Fruit fly (Drosophila melanogaster) S2 (cell line): ENCODE results near the gene CG5800.

Source experiments
- CG8478 ChIP-seq: fragments of >200 bp; optimal IDR thresholded peaks from 2 replicates; lab custom pipeline; 2018
- CTCF ChIP-seq, 2 experiments: fragments of >200 bp; optimal IDR thresholded peaks; 2 replicates each; lab custom pipeline; 2018

DNA sequence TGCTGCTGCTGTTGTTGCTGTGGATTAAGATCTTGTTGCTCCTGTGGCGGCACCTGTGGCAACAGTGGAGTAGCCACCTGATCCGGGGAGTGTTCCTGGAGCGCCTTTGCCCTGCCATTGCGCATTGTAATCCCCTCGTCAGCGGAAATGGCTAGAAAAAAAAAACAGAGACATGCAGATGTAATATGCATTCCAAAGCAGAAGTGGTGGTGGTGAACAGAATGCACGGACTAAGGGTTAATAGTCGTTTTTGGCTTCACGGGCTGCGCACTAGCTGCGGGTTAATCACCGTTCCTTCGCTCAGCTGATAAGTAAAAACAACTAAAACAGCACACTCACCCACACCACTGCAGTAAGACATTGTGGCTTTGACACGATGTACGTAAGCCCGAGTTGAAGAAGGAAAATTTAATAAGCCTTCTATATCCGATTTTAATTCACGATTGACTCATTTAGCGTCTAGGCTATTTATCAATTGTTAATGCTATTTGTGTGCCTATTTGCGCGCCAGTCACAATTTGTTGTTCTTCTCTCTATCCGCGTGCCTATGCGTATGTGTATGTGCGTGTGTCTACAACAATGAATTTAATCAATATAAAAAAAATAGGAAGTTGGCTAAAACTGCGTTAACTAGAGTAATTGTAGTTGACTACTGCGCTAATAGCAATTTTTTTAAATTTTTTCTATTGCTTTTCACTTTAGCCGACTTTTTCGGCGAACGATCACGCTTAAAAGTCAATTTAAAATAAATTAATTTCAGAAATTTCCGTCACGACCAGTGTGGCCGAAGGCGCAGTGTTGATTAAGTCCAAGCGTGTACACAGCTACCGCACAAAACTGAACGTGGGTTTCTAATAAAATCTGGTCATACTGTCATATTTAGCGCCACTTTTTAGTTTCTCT lies 8.7 kb upstream of the CG5800 start, which contains the start of gene stas:
- TF ChIP-seq CG8478, result no peak
- TF ChIP-seq CTCF (optimal IDR thresholded peaks at IDR 0.05; lab: Kevin White, UChicago), result no peak
